Fruit fly (Drosophila melanogaster): Measurements from ENCODE around the gene Fkbp39.
A peak's percentile ranks its signal among the peaks of the same experiment; 100 is the strongest.

- TF ChIP-seq CG7045 (GFP tag; optimal IDR thresholded peaks at IDR 0.05) (no peak), CG1620 (GFP tag; optimal IDR thresholded peaks at IDR 0.05) (no peak), Mnt (GFP tag; optimal IDR thresholded peaks at IDR 0.05) (no peak), Clk (GFP tag; optimal IDR thresholded peaks at IDR 0.05) (no peak), CG5204 (GFP tag; optimal IDR thresholded peaks at IDR 0.05) (no peak), tj (GFP tag; optimal IDR thresholded peaks at IDR 0.05) (peak; percentile 21), ovo (GFP tag; optimal IDR thresholded peaks at IDR 0.05) (peak; percentile 10), bab1 (GFP tag; optimal IDR thresholded peaks at IDR 0.05) (no peak), toe (GFP tag; optimal IDR thresholded peaks at IDR 0.05) (no peak), cnc (optimal IDR thresholded peaks at IDR 0.05) (peak; percentile 60 to 77)
Measured at dm6 chr3R:15345198-15346017, 12.5 kb upstream of the Fkbp39 start.

Data from whole organism, adult.